Fruit fly (Drosophila melanogaster) S2 (cell line): Measurements from ENCODE around the gene CG6766.

Source experiments
- CG8478 ChIP-seq: fragments of >200 bp; optimal IDR thresholded peaks from 2 replicates; lab custom pipeline; 2018
- CTCF ChIP-seq, 2 experiments: fragments of >200 bp; optimal IDR thresholded peaks; 2 replicates each; lab custom pipeline; 2018

Gene CG6766

dm6 chr2L:12040510-12040909, at the start of gene CG6766:
Gene CG6766 (minus strand): TSS chr2L:12040689.
- TF ChIP-seq CTCF (optimal IDR thresholded peaks at IDR 0.05; lab: Kevin White, UChicago) (no peak), CG8478 (lab: Kevin White, UChicago) (no peak)

dm6 chr2L:12089145-12089544, 48.7 kb upstream of the CG6766 start:
- TF ChIP-seq CTCF (optimal IDR thresholded peaks at IDR 0.05; lab: Kevin White, UChicago) (no peak), CG8478 (lab: Kevin White, UChicago) (no peak)

dm6 chr2L:12087442-12087841, 47.0 kb upstream of the CG6766 start:
- no peak for TF ChIP-seq CG8478 (lab: Kevin White, UChicago)

- TF ChIP-seq CG8478 (lab: Kevin White, UChicago) (no peak), CTCF (optimal IDR thresholded peaks at IDR 0.05; lab: Kevin White, UChicago) (peak; percentile 80 to 85)
Measured at dm6 chr2L:12085619-12086171, 45.2 kb upstream of the CG6766 start, which contains the start of gene prd. Gene prd (minus strand): TSS chr2L:12085827.

dm6 chr2L:12085010-12085409, 44.5 kb upstream of the CG6766 start:
- no peak for TF ChIP-seq CG8478 (lab: Kevin White, UChicago)
- no peak for TF ChIP-seq CTCF (optimal IDR thresholded peaks at IDR 0.05; lab: Kevin White, UChicago)

- TF ChIP-seq CG8478 (lab: Kevin White, UChicago) (no peak), CTCF (optimal IDR thresholded peaks at IDR 0.05; lab: Kevin White, UChicago) (no peak)
Measured at dm6 chr2L:12081118-12081665, 40.7 kb upstream of the CG6766 start.

dm6 chr2L:12079827-12080381, 39.4 kb upstream of the CG6766 start:
- TF ChIP-seq CG8478 (lab: Kevin White, UChicago): no peak
- no peak for TF ChIP-seq CTCF (optimal IDR thresholded peaks at IDR 0.05; lab: Kevin White, UChicago)

- TF ChIP-seq CTCF (optimal IDR thresholded peaks at IDR 0.05; lab: Kevin White, UChicago) (no peak), CG8478 (lab: Kevin White, UChicago) (no peak)
Measured at dm6 chr2L:12078695-12079094, 38.2 kb upstream of the CG6766 start.

dm6 chr2L:12078123-12078658, 37.7 kb upstream of the CG6766 start:
- TF ChIP-seq CG8478 (lab: Kevin White, UChicago) (no peak), CTCF (optimal IDR thresholded peaks at IDR 0.05; lab: Kevin White, UChicago) (peak; percentile 73 to 77)

- TF ChIP-seq CG8478 (lab: Kevin White, UChicago) (no peak), CTCF (optimal IDR thresholded peaks at IDR 0.05; lab: Kevin White, UChicago) (no peak)
Measured at dm6 chr2L:12075850-12076249, 35.4 kb upstream of the CG6766 start, which contains the start of gene CG14947. Gene CG14947 (plus strand): TSS chr2L:12076100.

- TF ChIP-seq CG8478 (lab: Kevin White, UChicago) (no peak), CTCF (optimal IDR thresholded peaks at IDR 0.05; lab: Kevin White, UChicago) (no peak)
Measured at dm6 chr2L:12066617-12067251, 26.2 kb upstream of the CG6766 start, which contains the start of gene firl. Gene firl (minus strand): TSS chr2L:12066775.

- no peak for TF ChIP-seq CTCF (optimal IDR thresholded peaks at IDR 0.05; lab: Kevin White, UChicago)
- TF ChIP-seq CG8478 (lab: Kevin White, UChicago): no peak
Measured at dm6 chr2L:12065683-12066386, 25.3 kb upstream of the CG6766 start.

- TF ChIP-seq CG8478 (lab: Kevin White, UChicago) (no peak), CTCF (optimal IDR thresholded peaks at IDR 0.05; lab: Kevin White, UChicago) (no peak)
Measured at dm6 chr2L:12063035-12063434, 22.5 kb upstream of the CG6766 start, which contains the start of gene Rab3-GAP. Gene Rab3-GAP (minus strand): TSS chr2L:12063184.

dm6 chr2L:12055837-12056388, 15.4 kb upstream of the CG6766 start, which contains the start of the genes JhI-21, RpL7-like and CG34164:
Gene JhI-21 (minus strand): TSS chr2L:12056042.
Gene RpL7-like (plus strand): TSS chr2L:12056326.
Gene CG34164 (plus strand): TSS chr2L:12056348.
- TF ChIP-seq CG8478 (lab: Kevin White, UChicago) (no peak), CTCF (optimal IDR thresholded peaks at IDR 0.05; lab: Kevin White, UChicago) (no peak)
